Worm (Caenorhabditis elegans) whole organism, early embryonic: ENCODE data around the gene T24B8.7.

Experiments
- aly-1 ChIP-seq: sonication (generic microtip); optimal IDR thresholded peaks from 2 replicates; lab custom pipeline; 2016; ENCODE audit warnings: missing genetic modification characterization, missing compliant biosample characterization
- ama-1 ChIP-seq: fragments of 150-350 bp; optimal IDR thresholded peaks from 2 replicates; lab custom pipeline; 2014
- ets-7 ChIP-seq: sonication (generic microtip); optimal IDR thresholded peaks from 2 replicates; lab custom pipeline; 2016; ENCODE audit warnings: missing genotype, missing genetic modification characterization, missing compliant biosample characterization
- flt-1 ChIP-seq: fragments of 200-800 bp; sonication (Bioruptor generic); IDR thresholded peaks from 2 replicates; pipeline ENCODE4 v1.3.6; 2022; ENCODE audit warnings: missing genetic modification characterization, missing compliant biosample characterization
- hmg-4 ChIP-seq: fragments of 200-800 bp; sonication (Bioruptor generic); optimal IDR thresholded peaks from 2 replicates; lab custom pipeline; 2018; ENCODE audit warnings: mild to moderate bottlenecking, missing genetic modification characterization, missing compliant biosample characterization
- hnd-1 ChIP-seq: sonication (generic microtip); optimal IDR thresholded peaks from 2 replicates; lab custom pipeline; 2016; ENCODE audit warnings: missing genetic modification characterization, missing compliant biosample characterization
- pes-1 ChIP-seq: fragments of 200-800 bp; sonication (Bioruptor generic); IDR thresholded peaks from 2 replicates; pipeline ENCODE4 v1.3.6; 2022; ENCODE audit warnings: missing genetic modification reagents, missing genetic modification characterization, missing compliant biosample characterization
- scrt-1 ChIP-seq: fragments of 200-800 bp; sonication (Bioruptor generic); IDR thresholded peaks from 2 replicates; pipeline ENCODE4 v1.3.6; 2022; ENCODE audit warnings: missing genetic modification characterization, missing compliant biosample characterization
- tbx-11 ChIP-seq: fragments of 200-800 bp; sonication (Bioruptor generic); IDR thresholded peaks from 2 replicates; pipeline ENCODE4 v1.3.6; 2022; ENCODE audit warnings: missing genetic modification characterization, missing compliant biosample characterization

DNA sequence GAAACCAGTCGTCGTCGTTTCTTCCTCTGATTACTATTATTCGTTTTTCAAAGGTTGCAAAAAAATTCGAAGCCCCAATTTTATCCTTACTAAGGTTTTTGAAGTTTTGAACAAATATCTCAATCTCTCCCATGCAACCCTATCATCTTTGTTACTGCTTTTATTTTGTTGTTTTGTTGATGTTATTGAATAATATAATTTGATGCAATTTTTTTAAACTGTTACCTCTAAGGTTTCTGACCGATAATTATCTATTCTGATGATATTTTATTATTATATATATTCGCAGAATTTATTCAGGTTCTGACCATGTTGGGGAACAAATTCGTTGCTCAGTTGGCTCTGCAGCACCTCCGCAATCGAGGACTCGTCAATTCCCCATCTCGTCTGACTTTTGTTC lies 57.4 kb downstream of the T24B8.7 start, which contains the start of gene ndub-2:
- no peak for TF ChIP-seq scrt-1 (GFP tag; lab: Robert Waterston, UW)
- no peak for TF ChIP-seq ama-1 (lab: Kevin White, UChicago)
- no peak for TF ChIP-seq ets-7 (tag; lab: Kevin White, UChicago)
- TF ChIP-seq tbx-11 (GFP tag; lab: Robert Waterston, UW) = no peak
- no peak for TF ChIP-seq aly-1 (tag; lab: Kevin White, UChicago)
- no peak for TF ChIP-seq pes-1
- TF ChIP-seq hmg-4 = no peak
- no peak for TF ChIP-seq flt-1 (GFP tag; lab: Robert Waterston, UW)
- TF ChIP-seq hnd-1 = no peak
